Fruit fly (Drosophila melanogaster): ENCODE results near the gene Cdc6.

DNA sequence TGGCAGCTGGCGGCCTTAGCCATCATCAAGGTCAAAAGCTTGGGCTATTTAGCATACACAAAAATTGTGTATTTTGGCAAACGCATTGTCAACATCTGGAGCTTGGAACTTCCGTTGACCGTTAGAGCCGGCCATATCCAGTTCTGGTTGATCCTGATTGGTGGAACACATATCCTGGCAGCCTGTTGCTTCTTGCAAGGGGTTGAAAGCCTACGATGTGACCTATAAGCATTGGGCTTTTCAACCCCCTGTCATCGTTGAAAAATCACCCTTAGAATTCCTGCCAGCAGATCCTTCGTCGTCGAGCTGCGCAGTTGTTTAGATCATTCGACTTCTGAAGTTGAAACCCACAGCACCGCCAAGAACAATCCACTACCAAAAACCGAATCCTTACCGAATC is 13.0 kb upstream of the Cdc6 start, which contains the start of the genes CG13305 and Pex7:
- TF ChIP-seq Snoo (tag; optimal IDR thresholded peaks at IDR 0.05): no peak
- no peak for TF ChIP-seq CG4496 (GFP tag; IDR thresholded peaks at IDR 0.05)
- TF ChIP-seq Ets98B (GFP tag; IDR thresholded peaks at IDR 0.05): no peak
- TF ChIP-seq EcR (GFP tag; optimal IDR thresholded peaks at IDR 0.05): no peak
- TF ChIP-seq CG15710 (tag; optimal IDR thresholded peaks at IDR 0.05): no peak
- no peak for TF ChIP-seq CG12605 (GFP tag; IDR thresholded peaks at IDR 0.05)

All from whole organism, pupa.